Worm (Caenorhabditis elegans) whole organism, mixed stage, embryonic: ENCODE measurements around the gene C15H11.10.

ENCODE experiments used
- ceh-39 ChIP-seq: fragments of 150-350 bp; optimal IDR thresholded peaks from 2 replicates; lab custom pipeline; 2014; ENCODE audit warnings: missing biosample characterization, missing genetic modification characterization
- ces-1 ChIP-seq: fragments of 150-350 bp; optimal IDR thresholded peaks from 2 replicates; lab custom pipeline; 2014; ENCODE audit warnings: missing biosample characterization, missing genetic modification reagents, missing genetic modification characterization
- elt-1 ChIP-seq: sonication (generic microtip); optimal IDR thresholded peaks from 2 replicates; lab custom pipeline; 2017; ENCODE audit warnings: missing genetic modification characterization, mild to moderate bottlenecking, missing compliant biosample characterization, antibody characterized with exemption, moderate library complexity, borderline replicate concordance; ENCODE audit not compliant: insufficient read depth
- elt-3 ChIP-seq: fragments of 150-350 bp; optimal IDR thresholded peaks from 2 replicates; lab custom pipeline; 2014; ENCODE audit warnings: missing biosample characterization, missing genetic modification characterization
- ham-2 ChIP-seq: fragments of 200-800 bp; sonication (Bioruptor generic); optimal IDR thresholded peaks from 2 replicates; lab custom pipeline; 2018; ENCODE audit warnings: mild to moderate bottlenecking, missing genetic modification characterization, missing compliant biosample characterization
- lin-13 ChIP-seq: fragments of 150-350 bp; optimal IDR thresholded peaks from 2 replicates; lab custom pipeline; 2014; ENCODE audit warnings: missing biosample characterization, missing genetic modification characterization
- lin-32 ChIP-seq: fragments of 200-800 bp; sonication (Bioruptor generic); optimal IDR thresholded peaks from 2 replicates; lab custom pipeline; 2018; ENCODE audit warnings: mild to moderate bottlenecking, missing genetic modification characterization, missing compliant biosample characterization
- lsy-2 ChIP-seq: fragments of 150-350 bp; optimal IDR thresholded peaks from 2 replicates; lab custom pipeline; 2014; ENCODE audit warnings: missing biosample characterization, missing genetic modification characterization
- nhr-28 ChIP-seq: fragments of 150-350 bp; optimal IDR thresholded peaks from 2 replicates; lab custom pipeline; 2014; ENCODE audit warnings: missing biosample characterization, missing genetic modification characterization
- pha-4 ChIP-seq: fragments of 150-350 bp; optimal IDR thresholded peaks from 2 replicates; lab custom pipeline; 2018; ENCODE audit warnings: missing biosample characterization, missing genetic modification reagents, missing genetic modification characterization
- snpc-4 ChIP-seq: fragments of 150-350 bp; optimal IDR thresholded peaks from 2 replicates; lab custom pipeline; 2014; ENCODE audit warnings: missing biosample characterization, missing genetic modification characterization
- sptf-1 ChIP-seq: sonication (generic microtip); optimal IDR thresholded peaks from 2 replicates; lab custom pipeline; 2017; ENCODE audit warnings: mild to moderate bottlenecking, missing genetic modification characterization, moderate library complexity, missing compliant biosample characterization
- unc-39 ChIP-seq: fragments of 150-350 bp; optimal IDR thresholded peaks from 2 replicates; lab custom pipeline; 2014; ENCODE audit warnings: missing biosample characterization, missing genetic modification characterization
- unc-62 ChIP-seq: fragments of 150-350 bp; optimal IDR thresholded peaks from 2 replicates; lab custom pipeline; 2014; ENCODE audit warnings: missing biosample characterization, missing genetic modification reagents, missing genetic modification characterization

- TF ChIP-seq unc-62 (GFP tag; lab: Kevin White, UChicago): no peak
- TF ChIP-seq nhr-28 (tag; lab: Kevin White, UChicago): no peak
- no peak for TF ChIP-seq elt-3 (tag; lab: Kevin White, UChicago)
- no peak for TF ChIP-seq unc-39 (tag; lab: Kevin White, UChicago)
- TF ChIP-seq pha-4 (tag; lab: Kevin White, UChicago): no peak
- TF ChIP-seq lin-13: no peak
- no peak for TF ChIP-seq snpc-4 (tag; lab: Kevin White, UChicago)
- no peak for TF ChIP-seq ham-2 (GFP tag; lab: Kevin White, UChicago)
- TF ChIP-seq elt-1 (tag; lab: Kevin White, UChicago): no peak
- TF ChIP-seq ces-1 (GFP tag; lab: Kevin White, UChicago): no peak
- no peak for TF ChIP-seq sptf-1 (tag; lab: Kevin White, UChicago)
- TF ChIP-seq lsy-2: no peak
- no peak for TF ChIP-seq lin-32
- TF ChIP-seq ceh-39: no peak
These were observed 16.8 kb downstream of the C15H11.10 start, which contains the start of gene gnrr-2 for ce11 chrV:14408774-14409173.
